Fruit fly (Drosophila melanogaster): ENCODE measurements around the gene Edem2.

DNA sequence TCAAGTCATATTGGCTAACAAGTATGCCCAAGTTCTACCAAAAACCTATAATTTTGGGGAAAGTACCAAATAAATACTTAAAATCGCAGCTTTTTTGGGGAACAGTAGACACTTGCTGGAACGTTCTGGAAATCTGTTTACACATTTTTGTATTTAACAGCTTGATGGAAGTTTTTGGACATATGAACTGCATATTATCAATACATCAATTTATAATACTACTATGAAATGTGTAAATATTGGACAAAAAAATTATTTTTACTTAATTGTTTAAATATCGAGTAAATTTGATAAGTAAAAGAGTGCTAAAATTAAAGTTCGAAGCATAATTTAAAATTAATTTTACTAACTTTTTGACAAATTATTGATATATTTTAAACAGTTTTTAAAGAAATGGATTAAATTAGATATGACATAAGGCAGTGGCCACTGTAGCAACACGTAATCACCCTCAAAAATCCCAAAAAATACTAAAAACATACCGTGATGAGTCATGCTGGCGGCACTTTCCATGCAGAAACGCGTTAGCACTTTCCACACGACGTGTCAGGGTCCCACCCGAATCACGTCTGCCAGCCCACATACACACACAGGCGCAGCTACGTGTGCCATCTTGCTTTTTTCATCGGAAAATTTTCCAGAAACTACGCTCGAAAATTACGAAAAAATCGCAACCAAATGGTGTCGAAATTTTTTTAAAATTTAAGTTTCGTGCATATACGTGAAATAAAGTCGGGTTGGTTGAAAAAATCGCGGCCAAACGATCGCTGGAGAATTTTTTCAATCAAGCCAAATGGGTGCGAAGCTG is 26.8 kb upstream of the Edem2 start, which contains the start of gene Sirt1:
- TF ChIP-seq bbx (GFP tag; IDR thresholded peaks at IDR 0.05; ENCODE audit: partially characterized antibody) (peak; percentile 63; the same call in 1 of the 2 replicates), CG11696 (GFP tag; IDR thresholded peaks at IDR 0.05) (0 out of 2 replicates have a peak, but pooled peaks have one; percentile 35), NFAT (GFP tag; IDR thresholded peaks at IDR 0.05) (peak; percentile 85), Hmx (GFP tag; optimal IDR thresholded peaks at IDR 0.05) (no peak), chinmo (GFP tag; IDR thresholded peaks at IDR 0.05; ENCODE audit: partially characterized antibody) (no peak; the same call in 3 of the 4 replicates), CG2889 (GFP tag; IDR thresholded peaks at IDR 0.05) (peak; percentile 54; the same call in 1 of the 3 replicates), Six4 (GFP tag; optimal IDR thresholded peaks at IDR 0.05) (peak; percentile 83), bab2 (GFP tag; optimal IDR thresholded peaks at IDR 0.05) (peak; percentile 68), CG13287 (GFP tag; IDR thresholded peaks at IDR 0.05; ENCODE audit: partially characterized antibody) (no peak), lov (optimal IDR thresholded peaks at IDR 0.05) (no peak), lov (GFP tag; IDR thresholded peaks at IDR 0.05) (0 out of 3 replicates have a peak, but pooled peaks have one; percentile 29), gce (GFP tag; IDR thresholded peaks at IDR 0.05) (no peak), ap (GFP tag; IDR thresholded peaks at IDR 0.05) (peak; percentile 70), psq (GFP tag; optimal IDR thresholded peaks at IDR 0.05) (no peak), trem (tag; optimal IDR thresholded peaks at IDR 0.05) (peak; percentile 61)
